Fruit fly (Drosophila melanogaster): ENCODE data around the gene Rabex-5.

The Rabex-5 gene

DNA sequence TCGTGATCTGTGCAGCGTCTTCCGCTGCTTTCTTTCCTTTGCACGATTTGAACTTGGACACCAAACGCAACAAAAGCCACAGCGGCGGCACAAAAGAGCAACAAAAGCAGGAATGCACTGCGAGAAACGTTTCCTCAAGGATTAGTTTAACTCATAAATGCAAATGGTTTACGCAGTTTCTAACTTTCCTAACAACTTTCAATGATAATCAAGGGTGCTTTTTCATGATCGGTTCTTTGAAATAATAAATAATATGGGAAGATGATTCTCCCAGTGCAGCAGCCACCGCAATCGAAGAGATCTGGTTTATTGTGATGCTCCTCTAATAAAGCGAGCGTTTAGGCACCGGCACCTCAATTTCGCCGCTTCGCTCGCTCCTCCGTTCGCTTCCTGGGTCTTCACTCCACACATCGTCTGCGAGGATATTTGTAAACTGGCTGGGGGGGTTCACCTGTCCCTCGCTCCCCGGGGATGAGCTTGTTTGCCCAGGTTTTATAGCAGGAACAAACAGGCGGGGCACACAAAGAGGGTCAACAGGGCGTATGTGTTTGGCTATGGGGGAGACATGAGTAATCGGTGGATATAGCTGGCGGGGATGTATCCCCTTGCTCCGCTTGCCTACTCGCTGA, 23.5 kb downstream of the Rabex-5 start:
- TF ChIP-seq CG34367 (tag; optimal IDR thresholded peaks at IDR 0.05) (peak; percentile 88), Pif1B (GFP tag; optimal IDR thresholded peaks at IDR 0.05) (peak; percentile 97), CG10348 (GFP tag; IDR thresholded peaks at IDR 0.05) (no peak), Pif1A (GFP tag; optimal IDR thresholded peaks at IDR 0.05) (peak; percentile 95), CG8159 (tag; optimal IDR thresholded peaks at IDR 0.05) (peak; percentile 85), Ets98B (GFP tag; IDR thresholded peaks at IDR 0.05) (peak; percentile 93), gl (tag; optimal IDR thresholded peaks at IDR 0.05) (peak; percentile 79), rn (GFP tag; IDR thresholded peaks at IDR 0.05) (peak; percentile 83), CG12605 (GFP tag; IDR thresholded peaks at IDR 0.05) (peak; percentile 91), CG32121 (GFP tag; IDR thresholded peaks at IDR 0.05) (peak; percentile 84), CG8301 (tag; optimal IDR thresholded peaks at IDR 0.05) (peak; percentile 97), CG9948 (tag; optimal IDR thresholded peaks at IDR 0.05) (peak; percentile 94), D1 (tag; optimal IDR thresholded peaks at IDR 0.05) (no peak), CG15710 (tag; optimal IDR thresholded peaks at IDR 0.05) (peak; percentile 79), fd96Ca (GFP tag; IDR thresholded peaks at IDR 0.05) (peak; percentile 94), CG17806 (tag; optimal IDR thresholded peaks at IDR 0.05) (peak; percentile 92), CG4496 (GFP tag; IDR thresholded peaks at IDR 0.05) (peak; percentile 96), EcR (GFP tag; optimal IDR thresholded peaks at IDR 0.05) (peak; percentile 8), Snoo (tag; optimal IDR thresholded peaks at IDR 0.05) (peak; percentile 96), CG13204 (GFP tag; optimal IDR thresholded peaks at IDR 0.05) (peak; percentile 68), CG14655 (GFP tag; optimal IDR thresholded peaks at IDR 0.05) (peak; percentile 97)

dm6 chr3L:1320230-1320930, 24.7 kb downstream of the Rabex-5 start:
- TF ChIP-seq CG4496 (GFP tag; IDR thresholded peaks at IDR 0.05) (no peak), Ets98B (GFP tag; IDR thresholded peaks at IDR 0.05) (no peak), CG8301 (tag; optimal IDR thresholded peaks at IDR 0.05) (peak; percentile 13), CG13204 (GFP tag; optimal IDR thresholded peaks at IDR 0.05) (no peak), rn (GFP tag; IDR thresholded peaks at IDR 0.05) (no peak), CG8159 (tag; optimal IDR thresholded peaks at IDR 0.05) (peak; percentile 72), CG10348 (GFP tag; IDR thresholded peaks at IDR 0.05) (no peak), CG9948 (tag; optimal IDR thresholded peaks at IDR 0.05) (peak; percentile 30), CG15710 (tag; optimal IDR thresholded peaks at IDR 0.05) (peak; percentile 38), Snoo (tag; optimal IDR thresholded peaks at IDR 0.05) (peak; percentile 37), Pif1A (GFP tag; optimal IDR thresholded peaks at IDR 0.05) (peak; percentile 63), CG34367 (tag; optimal IDR thresholded peaks at IDR 0.05) (peak; percentile 12), D1 (tag; optimal IDR thresholded peaks at IDR 0.05) (no peak), CG12605 (GFP tag; IDR thresholded peaks at IDR 0.05) (no peak), CG14655 (GFP tag; optimal IDR thresholded peaks at IDR 0.05) (peak; percentile 58), EcR (GFP tag; optimal IDR thresholded peaks at IDR 0.05) (no peak), fd96Ca (GFP tag; IDR thresholded peaks at IDR 0.05) (peak; percentile 59; the same call in 2 of the 3 replicates), CG17806 (tag; optimal IDR thresholded peaks at IDR 0.05) (peak; percentile 46), Pif1B (GFP tag; optimal IDR thresholded peaks at IDR 0.05) (peak; percentile 38)

dm6 chr3L:1320931-1321556, 25.3 kb downstream of the Rabex-5 start:
- TF ChIP-seq CG8301 (tag; optimal IDR thresholded peaks at IDR 0.05): no peak
- TF ChIP-seq CG15710 (tag; optimal IDR thresholded peaks at IDR 0.05): no peak
- no peak for TF ChIP-seq CG9948 (tag; optimal IDR thresholded peaks at IDR 0.05)
- TF ChIP-seq Snoo (tag; optimal IDR thresholded peaks at IDR 0.05): peak; percentile 24
- no peak for TF ChIP-seq CG14655 (GFP tag; optimal IDR thresholded peaks at IDR 0.05)
- no peak for TF ChIP-seq CG34367 (tag; optimal IDR thresholded peaks at IDR 0.05)
- TF ChIP-seq Pif1B (GFP tag; optimal IDR thresholded peaks at IDR 0.05): no peak
- TF ChIP-seq CG8159 (tag; optimal IDR thresholded peaks at IDR 0.05): no peak
- no peak for TF ChIP-seq CG17806 (tag; optimal IDR thresholded peaks at IDR 0.05)
- no peak for TF ChIP-seq Pif1A (GFP tag; optimal IDR thresholded peaks at IDR 0.05)
- TF ChIP-seq rn (GFP tag; IDR thresholded peaks at IDR 0.05): no peak
- no peak for TF ChIP-seq D1 (tag; optimal IDR thresholded peaks at IDR 0.05)
- TF ChIP-seq fd96Ca (GFP tag; IDR thresholded peaks at IDR 0.05): 0 out of 3 replicates have a peak, but pooled peaks have one; percentile 6
- 0 out of 2 replicates have a peak, but pooled peaks have one; percentile 16 for TF ChIP-seq CG12605 (GFP tag; IDR thresholded peaks at IDR 0.05)
- TF ChIP-seq Ets98B (GFP tag; IDR thresholded peaks at IDR 0.05): peak; percentile 18; the same call in 1 of the 2 replicates
- peak; percentile 53 for TF ChIP-seq EcR (GFP tag; optimal IDR thresholded peaks at IDR 0.05)
- no peak for TF ChIP-seq CG32121 (GFP tag; IDR thresholded peaks at IDR 0.05)
- no peak for TF ChIP-seq CG13204 (GFP tag; optimal IDR thresholded peaks at IDR 0.05)
- no peak for TF ChIP-seq CG10348 (GFP tag; IDR thresholded peaks at IDR 0.05)
- TF ChIP-seq gl (tag; optimal IDR thresholded peaks at IDR 0.05): peak; percentile 52
- peak; percentile 40; the same call in 1 of the 3 replicates for TF ChIP-seq CG4496 (GFP tag; IDR thresholded peaks at IDR 0.05)

DNA sequence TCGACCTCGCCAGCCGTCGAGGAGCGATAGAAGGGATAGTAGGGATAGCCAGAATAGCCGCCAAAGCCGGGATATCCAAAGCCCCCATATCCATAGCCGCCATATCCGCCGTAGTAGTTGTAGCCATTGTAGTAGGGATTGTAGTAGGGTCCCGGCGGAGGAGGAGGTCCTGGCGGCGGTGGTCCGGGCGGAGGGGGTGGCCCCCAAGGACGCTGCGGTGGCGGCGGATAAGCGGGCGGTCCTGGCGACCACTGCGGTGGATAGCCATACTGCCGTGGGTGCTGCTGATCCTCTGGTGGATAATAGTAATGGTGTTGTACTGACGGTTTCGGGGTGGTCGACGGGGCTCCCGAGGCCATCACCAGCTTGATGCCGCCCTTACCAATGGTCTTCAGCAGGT, 26.4 kb downstream of the Rabex-5 start:
- TF ChIP-seq Ets98B (GFP tag; IDR thresholded peaks at IDR 0.05) (no peak), CG34367 (tag; optimal IDR thresholded peaks at IDR 0.05) (no peak), Pif1A (GFP tag; optimal IDR thresholded peaks at IDR 0.05) (no peak), CG10348 (GFP tag; IDR thresholded peaks at IDR 0.05) (no peak), Pif1B (GFP tag; optimal IDR thresholded peaks at IDR 0.05) (no peak), rn (GFP tag; IDR thresholded peaks at IDR 0.05) (no peak), D1 (tag; optimal IDR thresholded peaks at IDR 0.05) (no peak), CG8159 (tag; optimal IDR thresholded peaks at IDR 0.05) (no peak), CG15710 (tag; optimal IDR thresholded peaks at IDR 0.05) (no peak), CG12605 (GFP tag; IDR thresholded peaks at IDR 0.05) (no peak)
